Worm (Caenorhabditis elegans) whole organism, L4/young adult: ENCODE measurements around the gene bbs-8.

Experiments used
- W03F9.2 ChIP-seq: fragments of 150-350 bp; optimal IDR thresholded peaks from 2 replicates; lab custom pipeline; 2014; ENCODE audit warnings: missing biosample characterization, missing genetic modification characterization
- dao-5 ChIP-seq: sonication (generic microtip); optimal IDR thresholded peaks from 2 replicates; lab custom pipeline; 2016; ENCODE audit warnings: missing genotype, missing genetic modification characterization, moderate library complexity, missing compliant biosample characterization
- him-1 ChIP-seq: sonication (generic microtip); optimal IDR thresholded peaks from 2 replicates; lab custom pipeline; 2016; ENCODE audit warnings: missing genotype, missing genetic modification reagents, missing genetic modification characterization, missing compliant biosample characterization

DNA sequence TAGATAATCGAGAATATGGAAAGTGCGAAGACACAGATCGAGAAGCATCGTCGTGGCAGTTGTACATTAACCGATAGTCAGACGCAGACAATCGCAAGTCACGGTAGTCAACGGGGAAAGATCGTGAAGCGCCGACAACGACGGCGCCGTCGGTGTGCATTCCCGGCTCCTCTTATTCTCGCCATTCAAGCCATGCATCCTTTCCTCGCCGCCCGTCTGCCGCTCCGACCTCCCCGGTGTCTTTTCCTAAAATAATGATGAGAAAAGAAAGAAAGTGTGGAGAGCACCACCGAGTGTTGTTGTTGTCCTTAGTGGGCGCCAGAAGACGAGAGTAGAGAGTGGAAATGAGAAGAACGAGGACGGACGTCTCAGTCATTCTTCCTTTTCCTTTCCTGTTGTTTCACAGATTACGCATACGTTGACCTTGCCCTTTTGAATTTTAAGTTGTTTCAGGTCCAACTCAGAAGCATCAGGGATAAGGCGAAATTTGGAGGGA lies 28.9 kb upstream of the bbs-8 start, which contains the start of gene ZC404.1:
- no peak for TF ChIP-seq him-1 (tag; lab: Kevin White, UChicago)
- no peak for TF ChIP-seq dao-5 (tag; lab: Kevin White, UChicago)
- no peak for TF ChIP-seq W03F9.2
